Worm (Caenorhabditis elegans) whole organism, L2 larva: ENCODE measurements around the gene dph-3.

Experiments
- peb-1 ChIP-seq: fragments of 150-350 bp; optimal IDR thresholded peaks from 2 replicates; lab custom pipeline; 2014; ENCODE audit warnings: missing biosample characterization, missing genetic modification characterization
- zag-1 ChIP-seq: fragments of 150-350 bp; optimal IDR thresholded peaks from 2 replicates; lab custom pipeline; 2014; ENCODE audit warnings: missing biosample characterization, missing genetic modification characterization

ce11 chrIV:9723185-9723584 is 16.2 kb downstream of the dph-3 start:
- TF ChIP-seq zag-1 (tag; lab: Kevin White, UChicago), result no peak
- TF ChIP-seq peb-1 (tag; lab: Kevin White, UChicago), result no peak
